Fruit fly (Drosophila melanogaster): ENCODE measurements around the gene CG9698.

DNA sequence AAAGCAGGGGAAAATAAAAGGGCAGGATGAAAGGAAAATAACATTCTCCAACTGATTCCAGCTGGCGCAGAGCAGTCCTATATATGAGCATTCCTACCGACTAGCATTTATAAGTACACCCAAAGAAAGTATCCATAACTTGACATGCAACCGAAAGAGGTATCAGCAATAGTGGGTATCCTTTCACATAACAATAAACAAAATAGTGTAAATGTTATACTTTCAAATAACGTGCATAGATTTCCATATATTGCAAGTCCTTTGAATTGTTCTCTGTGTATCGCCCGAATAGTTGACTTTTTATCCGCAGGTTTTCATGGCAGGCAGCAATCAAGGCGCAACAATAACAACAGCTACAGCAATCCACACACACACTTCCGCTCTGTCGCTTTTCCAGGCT, 35.5 kb downstream of the CG9698 start:
- TF ChIP-seq Ets98B (GFP tag; IDR thresholded peaks at IDR 0.05) (0 out of 2 replicates have a peak, but pooled peaks have one; percentile 16), CG10348 (GFP tag; IDR thresholded peaks at IDR 0.05) (no peak), Pif1B (GFP tag; optimal IDR thresholded peaks at IDR 0.05) (no peak), EcR (GFP tag; optimal IDR thresholded peaks at IDR 0.05) (no peak), D1 (tag; optimal IDR thresholded peaks at IDR 0.05) (no peak), fd96Ca (GFP tag; IDR thresholded peaks at IDR 0.05) (no peak), CG13204 (GFP tag; optimal IDR thresholded peaks at IDR 0.05) (no peak), Snoo (tag; optimal IDR thresholded peaks at IDR 0.05) (no peak), CG4496 (GFP tag; IDR thresholded peaks at IDR 0.05) (no peak), CG8301 (tag; optimal IDR thresholded peaks at IDR 0.05) (peak; percentile 11), CG15710 (tag; optimal IDR thresholded peaks at IDR 0.05) (no peak), gl (tag; optimal IDR thresholded peaks at IDR 0.05) (no peak), CG32121 (GFP tag; IDR thresholded peaks at IDR 0.05) (no peak), CG34367 (tag; optimal IDR thresholded peaks at IDR 0.05) (no peak)

All from whole organism, pupa.